In genomic region chrX:11338973-11339867, dm6 we compare ENCODE assay signal across 1 fruit fly cellular context.
A peak's percentile ranks its signal among the peaks of the same experiment; 100 is the strongest.
TF ChIP-seq lines count a peak whose summit lies in the region.

No protein-coding gene starts in this region.

TF ChIP-seq in whole organism, embryonic, 481 proteins besides CTCF, POLR2A, EP300 and RAD21 (continued from another document):
- peak; percentile 65; the same call in 1 of the 3 replicates for TF ChIP-seq zen2 (GFP tag; IDR thresholded peaks at IDR 0.05; lab: Robert Waterston, UW; ENCODE audit: partially characterized antibody)
- TF ChIP-seq Ptx1 (GFP tag; IDR thresholded peaks at IDR 0.05; lab: Robert Waterston, UW): peak; percentile 46; the same call in 1 of the 2 replicates
- no peak for TF ChIP-seq croc (GFP tag; conservative IDR thresholded peaks at IDR 0.05; lab: Robert Waterston, UW)
- TF ChIP-seq her (GFP tag; optimal IDR thresholded peaks at IDR 0.05; lab: Kevin White, UChicago): peak; percentile 58
- peak; percentile 19 for TF ChIP-seq CG8089 (GFP tag; optimal IDR thresholded peaks at IDR 0.05; lab: Kevin White, UChicago)
- TF ChIP-seq Mes4 (GFP tag; optimal IDR thresholded peaks at IDR 0.05; lab: Kevin White, UChicago): peak; percentile 15
- TF ChIP-seq fru (optimal IDR thresholded peaks at IDR 0.05; lab: Kevin White, UChicago): no peak
- peak; percentile 13 for TF ChIP-seq CG9876 (GFP tag; optimal IDR thresholded peaks at IDR 0.05; lab: Kevin White, UChicago)
- TF ChIP-seq CG4404 (GFP tag; IDR thresholded peaks at IDR 0.05; lab: Robert Waterston, UW): peak; percentile 31; the same call in 1 of the 2 replicates
- TF ChIP-seq hth (optimal IDR thresholded peaks at IDR 0.05; lab: Kevin White, UChicago): no peak
- peak; percentile 1 for TF ChIP-seq CG3838 (GFP tag; optimal IDR thresholded peaks at IDR 0.05; lab: Kevin White, UChicago)
- peak; percentile 39 for TF ChIP-seq Meics (GFP tag; optimal IDR thresholded peaks at IDR 0.05; lab: Kevin White, UChicago)
- TF ChIP-seq NC2α (GFP tag; optimal IDR thresholded peaks at IDR 0.05; lab: Kevin White, UChicago): no peak
- TF ChIP-seq Bteb2 (GFP tag; optimal IDR thresholded peaks at IDR 0.05; lab: Kevin White, UChicago): no peak
- peak; percentile 42 for TF ChIP-seq CG3163 (GFP tag; optimal IDR thresholded peaks at IDR 0.05; lab: Kevin White, UChicago)
- TF ChIP-seq CG10462 (GFP tag; optimal IDR thresholded peaks at IDR 0.05; lab: Kevin White, UChicago): no peak
- TF ChIP-seq ato (GFP tag; IDR thresholded peaks at IDR 0.05; lab: Robert Waterston, UW; ENCODE audit: partially characterized antibody): peak; percentile 61
- no peak for TF ChIP-seq otp (GFP tag; IDR thresholded peaks at IDR 0.05; lab: Robert Waterston, UW)
- TF ChIP-seq Myb (GFP tag; optimal IDR thresholded peaks at IDR 0.05; lab: Kevin White, UChicago): peak; percentile 54
- TF ChIP-seq CG14441 (GFP tag; IDR thresholded peaks at IDR 0.05; lab: Robert Waterston, UW): no peak
- TF ChIP-seq Hr39 (optimal IDR thresholded peaks at IDR 0.05; lab: Kevin White, UChicago): no peak
- TF ChIP-seq CG31441 (GFP tag; IDR thresholded peaks at IDR 0.05; lab: Robert Waterston, UW): 0 out of 2 replicates have a peak, but pooled peaks have one; percentile 10
- TF ChIP-seq CG6254 (GFP tag; optimal IDR thresholded peaks at IDR 0.05; lab: Kevin White, UChicago): no peak
- peak; percentile 72 for TF ChIP-seq slbo (GFP tag; IDR thresholded peaks at IDR 0.05; lab: Robert Waterston, UW)
- no peak for TF ChIP-seq CG12219 (GFP tag; optimal IDR thresholded peaks at IDR 0.05; lab: Kevin White, UChicago)
- no peak for TF ChIP-seq trh (GFP tag; optimal IDR thresholded peaks at IDR 0.05; lab: Kevin White, UChicago)
- TF ChIP-seq lola (GFP tag; optimal IDR thresholded peaks at IDR 0.05; lab: Kevin White, UChicago): no peak
- peak; percentile 97 for TF ChIP-seq Sry-δ (GFP tag; optimal IDR thresholded peaks at IDR 0.05; lab: Kevin White, UChicago)
- no peak for TF ChIP-seq gcm (GFP tag; optimal IDR thresholded peaks at IDR 0.05; lab: Kevin White, UChicago)
- TF ChIP-seq CG30020 (tag; optimal IDR thresholded peaks at IDR 0.05; lab: Kevin White, UChicago): peak; percentile 58
- peak; percentile 31 for TF ChIP-seq gem (tag; optimal IDR thresholded peaks at IDR 0.05; lab: Kevin White, UChicago)
- peak; percentile 93 for TF ChIP-seq knrl (GFP tag; IDR thresholded peaks at IDR 0.05; lab: Robert Waterston, UW; ENCODE audit: partially characterized antibody)
- TF ChIP-seq CG17359 (tag; optimal IDR thresholded peaks at IDR 0.05; lab: Kevin White, UChicago): no peak
- no peak for TF ChIP-seq Fer3 (tag; optimal IDR thresholded peaks at IDR 0.05; lab: Kevin White, UChicago)
- peak; percentile 38 for TF ChIP-seq D (optimal IDR thresholded peaks at IDR 0.05; lab: Kevin White, UChicago)
- peak; percentile 26 for TF ChIP-seq D (GFP tag; optimal IDR thresholded peaks at IDR 0.05; lab: Kevin White, UChicago)
- TF ChIP-seq CG3847 (GFP tag; IDR thresholded peaks at IDR 0.05; lab: Robert Waterston, UW): peak; percentile 72
- peak; percentile 91 for TF ChIP-seq CG16813 (GFP tag; IDR thresholded peaks at IDR 0.05; lab: Robert Waterston, UW; ENCODE audit: partially characterized antibody)
- TF ChIP-seq fd64A (GFP tag; optimal IDR thresholded peaks at IDR 0.05; lab: Kevin White, UChicago): no peak
- TF ChIP-seq dm (GFP tag; optimal IDR thresholded peaks at IDR 0.05; lab: Kevin White, UChicago): no peak
- TF ChIP-seq sd (tag; optimal IDR thresholded peaks at IDR 0.05; lab: Kevin White, UChicago): peak; percentile 87
- TF ChIP-seq grn (GFP tag; optimal IDR thresholded peaks at IDR 0.05; lab: Kevin White, UChicago): no peak
- peak; percentile 33; the same call in 1 of the 2 replicates for TF ChIP-seq CG32772 (GFP tag; IDR thresholded peaks at IDR 0.05; lab: Robert Waterston, UW)
- no peak for TF ChIP-seq CG10431 (GFP tag; optimal IDR thresholded peaks at IDR 0.05; lab: Kevin White, UChicago)
- peak; percentile 89 for TF ChIP-seq CG1603 (tag; optimal IDR thresholded peaks at IDR 0.05; lab: Kevin White, UChicago)
- peak; percentile 50 for TF ChIP-seq CG17829 (tag; optimal IDR thresholded peaks at IDR 0.05; lab: Kevin White, UChicago)
- TF ChIP-seq Six4 (GFP tag; optimal IDR thresholded peaks at IDR 0.05; lab: Kevin White, UChicago): peak; percentile 3
- TF ChIP-seq CG34224 (GFP tag; IDR thresholded peaks at IDR 0.05; lab: Robert Waterston, UW; ENCODE audit: partially characterized antibody): peak; percentile 84
- TF ChIP-seq ab (GFP tag; optimal IDR thresholded peaks at IDR 0.05; lab: Kevin White, UChicago): no peak
- peak; percentile 45 for TF ChIP-seq CG13123 (GFP tag; optimal IDR thresholded peaks at IDR 0.05; lab: Kevin White, UChicago)
- TF ChIP-seq CG33213 (GFP tag; optimal IDR thresholded peaks at IDR 0.05; lab: Kevin White, UChicago): peak; percentile 40
- TF ChIP-seq ATbp (GFP tag; optimal IDR thresholded peaks at IDR 0.05; lab: Kevin White, UChicago): no peak
- TF ChIP-seq Max (GFP tag; optimal IDR thresholded peaks at IDR 0.05; lab: Kevin White, UChicago): peak; percentile 27
- TF ChIP-seq chinmo (GFP tag; IDR thresholded peaks at IDR 0.05; lab: Robert Waterston, UW; ENCODE audit: partially characterized antibody): peak; percentile 92; the same call in 3 of the 4 replicates
- peak; percentile 61 for TF ChIP-seq Hsf (GFP tag; optimal IDR thresholded peaks at IDR 0.05; lab: Kevin White, UChicago)
- no peak for TF ChIP-seq tgo (GFP tag; IDR thresholded peaks at IDR 0.05; lab: Robert Waterston, UW)
- TF ChIP-seq Gug (GFP tag; IDR thresholded peaks at IDR 0.05; lab: Robert Waterston, UW): peak; percentile 49; the same call in 2 of the 4 replicates
- TF ChIP-seq bsh (GFP tag; optimal IDR thresholded peaks at IDR 0.05; lab: Kevin White, UChicago): peak in 1 of 2 experiments; percentile 9
- TF ChIP-seq Jarid2 (GFP tag; optimal IDR thresholded peaks at IDR 0.05; lab: Kevin White, UChicago): no peak
- TF ChIP-seq CG7963 (GFP tag; IDR thresholded peaks at IDR 0.05; lab: Robert Waterston, UW; ENCODE audit: partially characterized antibody): peak; percentile 73
- no peak for TF ChIP-seq br (optimal IDR thresholded peaks at IDR 0.05; lab: Kevin White, UChicago)
- TF ChIP-seq Xrp1 (GFP tag; IDR thresholded peaks at IDR 0.05; lab: Robert Waterston, UW): no peak
- TF ChIP-seq crp (GFP tag; optimal IDR thresholded peaks at IDR 0.05; lab: Kevin White, UChicago): peak; percentile 26 to 86
- TF ChIP-seq jumu (GFP tag; optimal IDR thresholded peaks at IDR 0.05; lab: Kevin White, UChicago): peak; percentile 69
- TF ChIP-seq CG13775 (GFP tag; optimal IDR thresholded peaks at IDR 0.05; lab: Kevin White, UChicago): peak; percentile 40
- TF ChIP-seq ems (GFP tag; optimal IDR thresholded peaks at IDR 0.05; lab: Kevin White, UChicago): no peak
- no peak for TF ChIP-seq CG10979 (tag; optimal IDR thresholded peaks at IDR 0.05; lab: Kevin White, UChicago)
- TF ChIP-seq pb (GFP tag; optimal IDR thresholded peaks at IDR 0.05; lab: Kevin White, UChicago): peak; percentile 33
- TF ChIP-seq Med (GFP tag; lab: Kevin White, UChicago): peak; percentile 85
- TF ChIP-seq ham (GFP tag; IDR thresholded peaks at IDR 0.05; lab: Robert Waterston, UW): no peak
- TF ChIP-seq CG6683 (GFP tag; optimal IDR thresholded peaks at IDR 0.05; lab: Kevin White, UChicago): no peak
- TF ChIP-seq D19A (tag; optimal IDR thresholded peaks at IDR 0.05; lab: Kevin White, UChicago): no peak
- TF ChIP-seq kay (GFP tag; optimal IDR thresholded peaks at IDR 0.05; lab: Kevin White, UChicago): no peak
- peak; percentile 72 for TF ChIP-seq CHES-1-like (GFP tag; optimal IDR thresholded peaks at IDR 0.05; lab: Kevin White, UChicago)
- TF ChIP-seq gfzf (GFP tag; optimal IDR thresholded peaks at IDR 0.05; lab: Kevin White, UChicago): peak; percentile 37
- TF ChIP-seq vfl (GFP tag; optimal IDR thresholded peaks at IDR 0.05; lab: Kevin White, UChicago): peak; percentile 25
- no peak for TF ChIP-seq Spps (tag; optimal IDR thresholded peaks at IDR 0.05; lab: Kevin White, UChicago)
- peak; percentile 73 for TF ChIP-seq CG12659 (GFP tag; optimal IDR thresholded peaks at IDR 0.05; lab: Kevin White, UChicago)
- TF ChIP-seq fd102C (GFP tag; optimal IDR thresholded peaks at IDR 0.05; lab: Kevin White, UChicago): no peak
- TF ChIP-seq CrebB (tag; optimal IDR thresholded peaks at IDR 0.05; lab: Kevin White, UChicago): no peak
- no peak for TF ChIP-seq CG6175 (GFP tag; IDR thresholded peaks at IDR 0.05; lab: Robert Waterston, UW)
- TF ChIP-seq CG10274 (GFP tag; optimal IDR thresholded peaks at IDR 0.05; lab: Kevin White, UChicago): no peak
- TF ChIP-seq Atf6 (GFP tag; IDR thresholded peaks at IDR 0.05; lab: Robert Waterston, UW): peak; percentile 52; the same call in 1 of the 2 replicates
- TF ChIP-seq zfh2 (GFP tag; optimal IDR thresholded peaks at IDR 0.05; lab: Kevin White, UChicago): peak; percentile 77
- peak; percentile 45 for TF ChIP-seq CG10267 (tag; optimal IDR thresholded peaks at IDR 0.05; lab: Kevin White, UChicago)
- TF ChIP-seq CG17802 (tag; optimal IDR thresholded peaks at IDR 0.05; lab: Kevin White, UChicago): no peak
- no peak for TF ChIP-seq CG11398 (GFP tag; optimal IDR thresholded peaks at IDR 0.05; lab: Kevin White, UChicago)
- peak; percentile 81 for TF ChIP-seq hb (GFP tag; IDR thresholded peaks at IDR 0.05; lab: Robert Waterston, UW; ENCODE audit: partially characterized antibody)
- TF ChIP-seq Tbp (GFP tag; optimal IDR thresholded peaks at IDR 0.05; lab: Kevin White, UChicago): peak; percentile 36
